Worm (Caenorhabditis elegans): ENCODE data around the gene nuo-1.

- TF ChIP-seq nhr-23 (tag; optimal IDR thresholded peaks at IDR 0.05) (no peak), snpc-4 (tag; optimal IDR thresholded peaks at IDR 0.05) (no peak), elt-1 (tag; optimal IDR thresholded peaks at IDR 0.05) (no peak), ZK546.5 (tag; optimal IDR thresholded peaks at IDR 0.05) (no peak), lsy-2 (tag; optimal IDR thresholded peaks at IDR 0.05) (no peak), ama-1 (optimal IDR thresholded peaks at IDR 0.05) (no peak), lin-11 (tag; optimal IDR thresholded peaks at IDR 0.05) (no peak), nhr-11 (tag; optimal IDR thresholded peaks at IDR 0.05) (no peak), elt-3 (tag; optimal IDR thresholded peaks at IDR 0.05) (no peak), ztf-11 (tag; optimal IDR thresholded peaks at IDR 0.05) (no peak)
Measured at ce11 chrII:11099841-11100240, 2.2 kb downstream of the nuo-1 start, which contains the start of gene C09H10.4.
